Worm (Caenorhabditis elegans) whole organism, L3 larva: ENCODE measurements around the gene ucr-2.3.

ENCODE experiments used
- ama-1 ChIP-seq: fragments of 150-350 bp; optimal IDR thresholded peaks from 2 replicates; lab custom pipeline; 2018
- fos-1 ChIP-seq: fragments of 150-350 bp; optimal IDR thresholded peaks from 2 replicates; lab custom pipeline; 2014; ENCODE audit warnings: missing biosample characterization, missing genetic modification characterization
- lin-39 ChIP-seq: fragments of 150-350 bp; optimal IDR thresholded peaks from 2 replicates; lab custom pipeline; 2018; ENCODE audit warnings: missing biosample characterization, missing genetic modification reagents, missing genetic modification characterization
- nhr-12 ChIP-seq: fragments of 150-350 bp; optimal IDR thresholded peaks from 2 replicates; lab custom pipeline; 2014; ENCODE audit warnings: missing biosample characterization, missing genetic modification characterization
- nhr-23 ChIP-seq: fragments of 150-350 bp; optimal IDR thresholded peaks from 2 replicates; lab custom pipeline; 2014; ENCODE audit warnings: missing biosample characterization, missing genetic modification reagents, missing genetic modification characterization
- nhr-237 ChIP-seq: fragments of 150-350 bp; optimal IDR thresholded peaks from 2 replicates; lab custom pipeline; 2014; ENCODE audit warnings: missing biosample characterization, missing genetic modification characterization
- skn-1 ChIP-seq: fragments of 150-350 bp; optimal IDR thresholded peaks from 2 replicates; lab custom pipeline; 2014; ENCODE audit warnings: missing biosample characterization, missing genetic modification characterization
- snpc-4 ChIP-seq: fragments of 150-350 bp; optimal IDR thresholded peaks from 2 replicates; lab custom pipeline; 2014; ENCODE audit warnings: missing biosample characterization, missing genetic modification characterization
- unc-39 ChIP-seq: sonication (generic microtip); optimal IDR thresholded peaks from 4 replicates; lab custom pipeline; 2017; ENCODE audit warnings: missing biosample characterization, missing genetic modification characterization
- unc-62 ChIP-seq: fragments of 150-350 bp; sonication (generic microtip); optimal IDR thresholded peaks from 4 replicates; lab custom pipeline; 2014; ENCODE audit warnings: missing biosample characterization, missing genetic modification reagents, missing genetic modification characterization
- zag-1 ChIP-seq: fragments of 150-350 bp; optimal IDR thresholded peaks from 2 replicates; lab custom pipeline; 2014; ENCODE audit warnings: missing biosample characterization, missing genetic modification characterization
- ztf-11 ChIP-seq: fragments of 150-350 bp; optimal IDR thresholded peaks from 2 replicates; lab custom pipeline; 2014; ENCODE audit warnings: missing biosample characterization, missing genetic modification characterization

DNA sequence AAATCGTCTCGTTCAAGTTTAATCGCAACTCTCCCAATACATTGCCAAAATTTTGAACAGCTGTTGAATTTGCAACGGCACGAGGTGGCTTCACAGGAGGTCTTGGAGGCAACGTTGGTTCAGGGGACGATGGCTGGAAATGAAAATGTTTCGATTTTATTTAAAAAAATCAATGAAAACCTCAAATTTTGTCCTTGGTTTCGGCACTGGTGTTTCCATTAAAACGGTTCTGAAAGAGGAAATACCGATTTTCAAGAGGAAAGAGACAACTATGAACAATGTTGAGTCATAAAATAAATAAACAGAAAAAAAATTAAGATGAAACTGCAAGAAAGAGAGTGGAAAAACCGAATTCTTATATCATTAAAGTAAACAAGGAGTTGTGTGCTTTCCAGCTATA is 27.7 kb downstream of the ucr-2.3 start, which contains the start of gene F23H11.4:
- TF ChIP-seq nhr-237 (tag; lab: Kevin White, UChicago) (no peak), unc-39 (tag; lab: Kevin White, UChicago) (no peak), ztf-11 (tag; lab: Kevin White, UChicago) (no peak), unc-62 (GFP tag; lab: Kevin White, UChicago) (no peak), snpc-4 (tag; lab: Kevin White, UChicago) (no peak), lin-39 (tag; lab: Kevin White, UChicago) (no peak), skn-1 (no peak), zag-1 (tag; lab: Kevin White, UChicago) (no peak), ama-1 (lab: Kevin White, UChicago) (no peak), fos-1 (tag; lab: Kevin White, UChicago) (no peak), nhr-12 (no peak), nhr-23 (tag; lab: Kevin White, UChicago) (no peak)
